Worm (Caenorhabditis elegans) whole organism, young adult: ENCODE measurements around the gene col-42.

Experiments used
- B0019.2 ChIP-seq: fragments of 200-800 bp; sonication (Bioruptor generic); conservative IDR thresholded peaks from 2 replicates; pipeline ENCODE4 v1.3.6; 2022; ENCODE audit warnings: missing genetic modification reagents, missing genetic modification characterization, missing compliant biosample characterization
- B0261.1 ChIP-seq: sonication (generic microtip); optimal IDR thresholded peaks from 2 replicates; lab custom pipeline; 2016; ENCODE audit warnings: mild to moderate bottlenecking, missing genetic modification characterization, moderate library complexity, missing compliant biosample characterization
- C17E4.6 ChIP-seq: fragments of 200-800 bp; sonication (Bioruptor generic); IDR thresholded peaks from 2 replicates; pipeline ENCODE4 v1.3.6; 2022; ENCODE audit warnings: missing genetic modification reagents, missing genetic modification characterization, missing compliant biosample characterization
- F37B4.10 ChIP-seq: fragments of 200-800 bp; sonication (Bioruptor generic); IDR thresholded peaks from 2 replicates; pipeline ENCODE4 v1.3.6; 2022; ENCODE audit warnings: missing genetic modification characterization, missing compliant biosample characterization
- F39B2.1 ChIP-seq: fragments of 200-800 bp; sonication (Bioruptor generic); IDR thresholded peaks from 2 replicates; pipeline ENCODE4 v1.3.6; 2022; ENCODE audit warnings: missing genetic modification reagents, missing genetic modification characterization, missing compliant biosample characterization
- K12H6.12 ChIP-seq: fragments of 200-800 bp; sonication (Bioruptor generic); optimal IDR thresholded peaks from 2 replicates; lab custom pipeline; 2018; ENCODE audit warnings: mild to moderate bottlenecking, missing genetic modification characterization, missing compliant biosample characterization
- Y53F4B.3 ChIP-seq: fragments of 200-800 bp; sonication (Bioruptor generic); IDR thresholded peaks from 2 replicates; pipeline ENCODE4 v1.3.6; 2022; ENCODE audit warnings: missing genetic modification reagents, missing genetic modification characterization, missing compliant biosample characterization
- Y53G8AR.9 ChIP-seq: fragments of 200-800 bp; sonication (Bioruptor generic); conservative IDR thresholded peaks from 2 replicates; pipeline ENCODE4 v1.3.6; 2022; ENCODE audit warnings: missing genetic modification reagents, missing genetic modification characterization, missing compliant biosample characterization
- Y56A3A.18 ChIP-seq: fragments of 200-800 bp; sonication (Bioruptor generic); IDR thresholded peaks from 2 replicates; pipeline ENCODE4 v1.3.6; 2022; ENCODE audit warnings: missing genetic modification reagents, missing genetic modification characterization, missing compliant biosample characterization
- Y67H2A.10 ChIP-seq: fragments of 200-800 bp; sonication (Bioruptor generic); conservative IDR thresholded peaks from 2 replicates; pipeline ENCODE4 v1.3.6; 2022; ENCODE audit warnings: missing genetic modification reagents, missing genetic modification characterization, missing compliant biosample characterization
- ama-1 ChIP-seq, 3 experiments: fragments of 150-350 bp in 1 of 3; sonication (generic microtip) in 2 of 3; optimal IDR thresholded peaks; 2 replicates each; lab custom pipeline; 2014 to 2018; ENCODE audit warnings: missing biosample characterization in 2 of 3, missing genetic modification characterization in 2 of 3, missing genetic modification reagents in 2 of 3
- aptf-2 ChIP-seq: fragments of 200-800 bp; sonication (Bioruptor generic); conservative IDR thresholded peaks from 2 replicates; pipeline ENCODE4 v1.3.6; 2022; ENCODE audit warnings: missing genetic modification reagents, missing genetic modification characterization, missing compliant biosample characterization
- atf-7 ChIP-seq: sonication (generic microtip); optimal IDR thresholded peaks from 2 replicates; lab custom pipeline; 2017; ENCODE audit warnings: mild to moderate bottlenecking, missing genetic modification characterization, missing compliant biosample characterization
- bed-1 ChIP-seq: fragments of 200-800 bp; sonication (Bioruptor generic); IDR thresholded peaks from 2 replicates; pipeline ENCODE4 v1.3.6; 2022; ENCODE audit warnings: missing genetic modification reagents, missing genetic modification characterization, missing compliant biosample characterization
- ceh-91 ChIP-seq: fragments of 200-800 bp; sonication (Bioruptor generic); IDR thresholded peaks from 2 replicates; pipeline ENCODE4 v1.3.6; 2022; ENCODE audit warnings: missing genetic modification reagents, missing genetic modification characterization, missing compliant biosample characterization
- chd-7 ChIP-seq: sonication (generic microtip); optimal IDR thresholded peaks from 2 replicates; lab custom pipeline; 2016; ENCODE audit warnings: mild to moderate bottlenecking, missing genetic modification characterization, moderate library complexity, missing compliant biosample characterization
- die-1 ChIP-seq: sonication (generic microtip); optimal IDR thresholded peaks from 2 replicates; lab custom pipeline; 2016; ENCODE audit warnings: missing genotype, mild to moderate bottlenecking, missing genetic modification characterization, missing compliant biosample characterization
- egl-44 ChIP-seq: fragments of 200-800 bp; sonication (Bioruptor generic); IDR thresholded peaks from 2 replicates; pipeline ENCODE4 v1.3.6; 2022; ENCODE audit warnings: missing genetic modification reagents, missing genetic modification characterization, missing compliant biosample characterization
- ets-4 ChIP-seq: fragments of 200-800 bp; sonication (Bioruptor generic); optimal IDR thresholded peaks from 2 replicates; lab custom pipeline; 2018; ENCODE audit warnings: mild to moderate bottlenecking, missing genetic modification characterization, missing compliant biosample characterization
- fkh-3 ChIP-seq: sonication (generic microtip); optimal IDR thresholded peaks from 2 replicates; lab custom pipeline; 2016; ENCODE audit warnings: mild to moderate bottlenecking, missing genetic modification characterization, missing compliant biosample characterization
- lin-40 ChIP-seq: sonication (generic microtip); optimal IDR thresholded peaks from 2 replicates; lab custom pipeline; 2016; ENCODE audit warnings: missing genetic modification characterization, mild to moderate bottlenecking, missing compliant biosample characterization, missing genotype, missing genetic modification reagents
- lsl-1 ChIP-seq: fragments of 200-800 bp; sonication (Bioruptor generic); optimal IDR thresholded peaks from 2 replicates; lab custom pipeline; 2018; ENCODE audit warnings: mild to moderate bottlenecking, missing genetic modification characterization, moderate library complexity, missing compliant biosample characterization
- lsy-27 ChIP-seq: sonication (generic microtip); optimal IDR thresholded peaks from 2 replicates; lab custom pipeline; 2017; ENCODE audit warnings: missing genetic modification characterization, mild to moderate bottlenecking, missing compliant biosample characterization, antibody characterized with exemption, missing genotype, borderline replicate concordance; ENCODE audit not compliant: insufficient read depth
- madf-8 ChIP-seq: fragments of 200-800 bp; sonication (Bioruptor generic); conservative IDR thresholded peaks from 2 replicates; pipeline ENCODE4 v1.3.6; 2022; ENCODE audit warnings: missing genetic modification reagents, missing genetic modification characterization, missing compliant biosample characterization
- mel-28 ChIP-seq: sonication (generic microtip); optimal IDR thresholded peaks from 2 replicates; lab custom pipeline; 2016; ENCODE audit warnings: borderline replicate concordance, mild to moderate bottlenecking, missing genetic modification characterization, missing compliant biosample characterization
- mxl-1 ChIP-seq: sonication (generic microtip); optimal IDR thresholded peaks from 2 replicates; lab custom pipeline; 2016; ENCODE audit warnings: missing genetic modification characterization, missing compliant biosample characterization
- nhr-80 ChIP-seq: sonication (generic microtip); optimal IDR thresholded peaks from 2 replicates; lab custom pipeline; 2016; ENCODE audit warnings: missing genetic modification characterization, missing compliant biosample characterization
- repo-1 ChIP-seq: sonication (generic microtip); optimal IDR thresholded peaks from 2 replicates; lab custom pipeline; 2017; ENCODE audit warnings: mild to moderate bottlenecking, missing genetic modification characterization, missing compliant biosample characterization
- snpc-1.1 ChIP-seq: sonication (generic microtip); optimal IDR thresholded peaks from 2 replicates; lab custom pipeline; 2017; ENCODE audit warnings: missing genetic modification characterization, mild to moderate bottlenecking, missing compliant biosample characterization, antibody characterized with exemption, moderate library complexity, missing genotype, missing genetic modification reagents; ENCODE audit not compliant: insufficient read depth
- snpc-4 ChIP-seq, 5 experiments: fragments of 150-350 bp in 1 of 5; sonication (generic microtip) in 4 of 5; optimal IDR thresholded peaks; 2 replicates each; lab custom pipeline; 2014 to 2018; ENCODE audit warnings: missing genetic modification characterization in 5 of 5, missing biosample characterization in 3 of 5, antibody characterized with exemption in 2 of 5, mild to moderate bottlenecking in 2 of 5, missing compliant biosample characterization in 2 of 5, missing genotype in 2 of 5, moderate library complexity in 2 of 5, missing genetic modification reagents in 1 of 5
- tbx-9 ChIP-seq: sonication (generic microtip); optimal IDR thresholded peaks from 2 replicates; lab custom pipeline; 2016; ENCODE audit warnings: borderline replicate concordance, missing genetic modification characterization, inconsistent platforms, missing compliant biosample characterization
- unc-130 ChIP-seq: sonication (generic microtip); optimal IDR thresholded peaks from 2 replicates; lab custom pipeline; 2016; ENCODE audit warnings: missing genetic modification reagents, missing genetic modification characterization, missing compliant biosample characterization
- unc-62 ChIP-seq: fragments of 150-350 bp; optimal IDR thresholded peaks from 2 replicates; lab custom pipeline; 2014; ENCODE audit warnings: missing biosample characterization, missing genetic modification reagents, missing genetic modification characterization
- ztf-22 ChIP-seq: fragments of 200-800 bp; sonication (Bioruptor generic); optimal IDR thresholded peaks from 2 replicates; lab custom pipeline; 2018; ENCODE audit warnings: mild to moderate bottlenecking, missing genetic modification characterization, moderate library complexity, missing compliant biosample characterization

The col-42 gene

DNA sequence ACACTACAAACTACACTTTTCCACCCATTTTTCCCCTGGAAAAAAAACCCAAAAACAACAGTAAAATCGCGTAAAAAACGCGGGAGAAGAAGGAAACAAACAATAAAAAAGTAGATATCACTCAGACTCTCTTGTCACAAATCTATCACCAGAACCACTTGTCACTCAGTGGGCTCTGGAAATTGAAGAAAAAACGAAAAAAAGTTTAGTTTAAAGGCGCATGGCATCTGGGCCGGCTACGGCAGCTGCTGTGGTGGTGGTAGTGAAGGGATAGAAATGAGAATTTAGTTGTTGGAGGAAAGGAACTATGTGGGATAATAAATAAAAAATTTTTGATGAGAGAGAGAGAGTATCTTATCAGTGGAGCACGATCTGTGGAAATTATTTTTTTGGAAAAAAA lies 10.8 kb upstream of the col-42 start:
- TF ChIP-seq Y53F4B.3 (GFP tag; lab: Robert Waterston, UW) (no peak), unc-62 (GFP tag; lab: Kevin White, UChicago) (no peak), fkh-3 (tag; lab: Kevin White, UChicago) (no peak), ztf-22 (GFP tag; lab: Kevin White, UChicago) (no peak), K12H6.12 (peak; percentile 21), Y67H2A.10 (GFP tag; lab: Robert Waterston, UW) (no peak), snpc-4 (GFP tag; optimal IDR thresholded peaks at IDR 0.05; lab: Kevin White, UChicago) (no peak), snpc-4 (tag; optimal IDR thresholded peaks at IDR 0.05; lab: Kevin White, UChicago) (no peak), bed-1 (GFP tag; lab: Robert Waterston, UW) (no peak)

DNA sequence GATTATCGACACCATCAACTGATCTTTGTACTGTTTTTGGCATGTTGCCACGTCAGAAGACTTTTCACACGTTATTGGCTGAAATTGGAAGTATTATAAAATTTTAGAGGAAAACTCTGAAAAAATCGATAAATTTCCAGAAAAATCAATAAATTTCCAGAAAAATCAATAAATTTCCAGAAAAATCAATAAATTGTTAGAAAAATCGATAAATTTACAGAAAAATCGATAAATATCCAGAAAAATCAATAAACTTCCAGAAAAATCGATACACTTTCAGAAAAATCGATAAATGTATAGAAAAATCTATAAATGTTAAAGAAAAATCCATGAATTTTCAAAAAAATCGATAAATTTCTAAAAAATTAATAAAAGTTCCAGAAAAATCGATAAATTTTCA lies 9.4 kb upstream of the col-42 start:
- TF ChIP-seq F39B2.1 (no peak), mxl-1 (tag; lab: Kevin White, UChicago) (no peak)

DNA sequence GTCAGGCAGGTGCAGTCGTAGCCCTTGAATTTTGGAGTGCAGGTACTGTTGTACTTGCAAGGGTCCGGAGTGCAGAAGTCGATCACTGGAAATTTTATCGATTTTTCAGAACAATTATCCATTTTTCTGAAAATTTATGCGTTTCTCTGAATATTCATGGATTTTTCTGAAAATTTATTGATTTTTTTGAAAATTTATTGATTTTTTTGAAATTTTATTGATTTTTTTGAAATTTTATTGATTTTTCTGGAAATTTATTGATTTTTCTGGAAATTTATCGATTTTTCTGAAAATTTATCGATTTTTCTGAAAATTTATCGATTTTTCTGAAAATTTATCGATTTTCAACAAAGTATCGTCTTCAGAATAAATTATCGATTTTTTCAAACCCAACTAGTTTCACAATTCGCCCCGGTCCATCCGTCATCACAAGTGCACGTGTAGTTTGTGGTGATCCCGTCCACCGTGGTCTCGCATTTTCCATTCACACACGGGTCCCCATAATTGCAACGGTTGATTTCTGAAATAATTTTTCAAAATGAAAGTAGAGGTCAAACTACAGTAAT lies 6.2 kb upstream of the col-42 start:
- TF ChIP-seq die-1 (tag; lab: Kevin White, UChicago) (no peak), lsy-27 (tag; lab: Kevin White, UChicago) (no peak), unc-130 (GFP tag; lab: Kevin White, UChicago) (no peak), chd-7 (tag; lab: Kevin White, UChicago) (no peak), lin-40 (tag; lab: Kevin White, UChicago) (no peak), B0261.1 (tag; lab: Kevin White, UChicago) (no peak), ama-1 (optimal IDR thresholded peaks at IDR 0.05; lab: Kevin White, UChicago) (no peak), ama-1 (GFP tag; optimal IDR thresholded peaks at IDR 0.05; lab: Kevin White, UChicago) (no peak), repo-1 (no peak), ets-4 (GFP tag; lab: Kevin White, UChicago) (no peak), lsl-1 (GFP tag; lab: Kevin White, UChicago) (no peak), snpc-1.1 (tag; lab: Kevin White, UChicago) (no peak)

DNA sequence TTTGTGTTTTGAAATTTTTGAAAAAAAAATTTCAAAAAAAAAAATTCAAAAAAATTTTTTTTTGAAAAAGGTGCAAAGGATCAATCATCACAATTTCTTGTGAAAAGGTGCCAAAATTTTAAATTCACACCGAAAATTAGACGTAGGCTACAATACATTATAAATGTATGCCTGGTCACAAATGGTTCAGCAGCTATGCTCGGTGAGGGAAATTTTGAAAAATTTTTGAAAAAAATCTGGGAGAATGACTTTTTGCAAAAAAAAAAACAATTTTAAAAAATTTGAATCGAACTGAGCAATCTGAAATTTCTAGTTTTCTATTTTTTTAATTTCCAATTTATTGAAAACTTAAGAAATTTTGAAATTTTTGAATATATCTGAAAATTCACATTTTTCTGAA lies 2.0 kb upstream of the col-42 start, which contains the start of gene egas-3:
TSS of gene egas-3 (minus strand) at position 101 of the 400 bp plus-strand sequence.
- TF ChIP-seq F37B4.10 (GFP tag; lab: Robert Waterston, UW) = no peak
- TF ChIP-seq B0019.2 (GFP tag; lab: Robert Waterston, UW) = no peak
- TF ChIP-seq Y53G8AR.9 (GFP tag; lab: Robert Waterston, UW) = no peak
- no peak for TF ChIP-seq C17E4.6 (GFP tag; lab: Robert Waterston, UW)
- no peak for TF ChIP-seq F39B2.1
- TF ChIP-seq Y56A3A.18 (GFP tag; lab: Robert Waterston, UW) = no peak
- no peak for TF ChIP-seq egl-44 (GFP tag; lab: Robert Waterston, UW)
- no peak for TF ChIP-seq ceh-91 (GFP tag; lab: Robert Waterston, UW)
- TF ChIP-seq tbx-9 = no peak
- no peak for TF ChIP-seq aptf-2
- TF ChIP-seq atf-7 (tag; lab: Kevin White, UChicago) = no peak
- TF ChIP-seq nhr-80 (tag; lab: Kevin White, UChicago) = no peak
- TF ChIP-seq mel-28 = no peak
- no peak for TF ChIP-seq die-1 (tag; lab: Kevin White, UChicago)
- no peak for TF ChIP-seq madf-8 (GFP tag; lab: Robert Waterston, UW)
